Fruit fly (Drosophila melanogaster) whole organism, embryonic: Measurements from ENCODE around the gene CG14352.

Experiments used
- Antp ChIP-seq: fragments of 200-800 bp; sonication (Bioruptor generic); optimal IDR thresholded peaks from 3 replicates; lab custom pipeline; 2016; ENCODE audit warnings: missing biosample characterization, missing genetic modification characterization
- Atf6 ChIP-seq: fragments of 200-800 bp; sonication (Bioruptor generic); IDR thresholded peaks from 2 replicates; pipeline ENCODE4 v1.3.6; 2022; ENCODE audit warnings: missing biosample characterization, missing genetic modification characterization
- B-H1 ChIP-seq: fragments of 200-800 bp; sonication (Bioruptor generic); IDR thresholded peaks from 3 replicates; pipeline ENCODE4 v1.3.6; 2022; ENCODE audit warnings: missing biosample characterization, missing genetic modification characterization
- CG10431 ChIP-seq: fragments of 200-800 bp; sonication (Bioruptor generic); optimal IDR thresholded peaks from 3 replicates; lab custom pipeline; 2018; ENCODE audit warnings: missing biosample characterization, mild to moderate bottlenecking, missing genetic modification characterization
- CG10462 ChIP-seq: fragments of 200-800 bp; sonication (Bioruptor generic); optimal IDR thresholded peaks from 2 replicates; lab custom pipeline; 2016; ENCODE audit warnings: missing biosample characterization, missing genetic modification characterization
- CG10979 ChIP-seq: fragments of 200-800 bp; sonication (Bioruptor generic); optimal IDR thresholded peaks from 2 replicates; lab custom pipeline; 2018; ENCODE audit warnings: missing biosample characterization, mild to moderate bottlenecking, missing genetic modification characterization, moderate library complexity
- CG1233 ChIP-seq: fragments of 200-800 bp; sonication (Bioruptor generic); optimal IDR thresholded peaks from 4 replicates; lab custom pipeline; 2018; ENCODE audit warnings: missing biosample characterization, mild to moderate bottlenecking, missing genetic modification characterization
- CG12769 ChIP-seq: fragments of 200-800 bp; sonication (Bioruptor generic); optimal IDR thresholded peaks from 2 replicates; lab custom pipeline; 2019; ENCODE audit warnings: missing biosample characterization, mild to moderate bottlenecking, missing genetic modification characterization, moderate library complexity
- CG17568 ChIP-seq: fragments of 200-800 bp; sonication (Bioruptor generic); optimal IDR thresholded peaks from 2 replicates; lab custom pipeline; 2018; ENCODE audit warnings: missing biosample characterization, mild to moderate bottlenecking, missing genetic modification characterization, moderate library complexity
- CG18764 ChIP-seq: fragments of 200-800 bp; sonication (Bioruptor generic); optimal IDR thresholded peaks from 3 replicates; lab custom pipeline; 2016; ENCODE audit warnings: missing biosample characterization, missing genetic modification characterization
- CG2889 ChIP-seq: fragments of 200-800 bp; sonication (Bioruptor generic); IDR thresholded peaks from 3 replicates; pipeline ENCODE4 v1.3.6; 2022; ENCODE audit warnings: missing biosample characterization, missing genetic modification characterization
- CG3281 ChIP-seq: fragments of 200-800 bp; sonication (Bioruptor generic); optimal IDR thresholded peaks from 3 replicates; lab custom pipeline; 2017; ENCODE audit warnings: missing biosample characterization, mild to moderate bottlenecking, missing genetic modification characterization
- CG34376 ChIP-seq: fragments of 200-800 bp; sonication (Bioruptor generic); optimal IDR thresholded peaks from 2 replicates; lab custom pipeline; 2018; ENCODE audit warnings: missing biosample characterization, mild to moderate bottlenecking, missing genetic modification characterization
- CG3995 ChIP-seq: fragments of 200-800 bp; sonication (Bioruptor generic); optimal IDR thresholded peaks from 3 replicates; lab custom pipeline; 2016; ENCODE audit warnings: missing biosample characterization, missing genetic modification characterization
- CG5180 ChIP-seq: fragments of 200-800 bp; sonication (Bioruptor generic); optimal IDR thresholded peaks from 3 replicates; lab custom pipeline; 2017; ENCODE audit warnings: missing biosample characterization, missing genetic modification characterization, mild to moderate bottlenecking, moderate library complexity, missing genetic modification reagents
- CG6765 ChIP-seq: fragments of 200-800 bp; sonication (Bioruptor generic); optimal IDR thresholded peaks from 3 replicates; lab custom pipeline; 2017; ENCODE audit warnings: missing biosample characterization, mild to moderate bottlenecking, missing genetic modification characterization
- CG7839 ChIP-seq: fragments of 200-800 bp; sonication (Bioruptor generic); optimal IDR thresholded peaks from 3 replicates; lab custom pipeline; 2018; ENCODE audit warnings: missing biosample characterization, mild to moderate bottlenecking, missing genetic modification characterization, moderate library complexity
- CG7963 ChIP-seq: fragments of 200-800 bp; sonication (Bioruptor generic); IDR thresholded peaks from 3 replicates; pipeline ENCODE4 v1.3.6; 2022; ENCODE audit warnings: missing biosample characterization, missing genetic modification characterization; ENCODE audit not compliant: partially characterized antibody
- CG8290 ChIP-seq, 3 experiments: fragments of 200-800 bp; sonication (Bioruptor generic); optimal IDR thresholded peaks; 2 replicates each; lab custom pipeline; 2016 to 2019; ENCODE audit warnings: missing biosample characterization in 3 of 3, missing genetic modification characterization in 3 of 3, mild to moderate bottlenecking in 2 of 3, moderate library complexity in 1 of 3
- CG9727 ChIP-seq: fragments of 200-800 bp; sonication (Bioruptor generic); optimal IDR thresholded peaks from 3 replicates; lab custom pipeline; 2017; ENCODE audit warnings: missing biosample characterization, mild to moderate bottlenecking, missing genetic modification characterization
- D19A ChIP-seq: fragments of 200-800 bp; optimal IDR thresholded peaks from 3 replicates; lab custom pipeline; 2019; ENCODE audit warnings: missing biosample characterization, mild to moderate bottlenecking, missing genetic modification characterization, moderate library complexity
- Doc2 ChIP-seq: fragments of 200-800 bp; sonication (Bioruptor generic); IDR thresholded peaks from 2 replicates; pipeline ENCODE4 v1.3.6; 2022; ENCODE audit warnings: missing biosample characterization, missing genetic modification characterization
- ERR ChIP-seq: fragments of 200-800 bp; sonication (Bioruptor generic); optimal IDR thresholded peaks from 2 replicates; lab custom pipeline; 2016; ENCODE audit warnings: missing biosample characterization, missing genetic modification characterization
- Fer1 ChIP-seq: fragments of 200-800 bp; sonication (Bioruptor generic); optimal IDR thresholded peaks from 2 replicates; lab custom pipeline; 2017; ENCODE audit warnings: missing biosample characterization, mild to moderate bottlenecking, missing genetic modification characterization
- Hr3 ChIP-seq: fragments of 200-800 bp; sonication (Bioruptor generic); optimal IDR thresholded peaks from 3 replicates; lab custom pipeline; 2016; ENCODE audit warnings: missing biosample characterization, missing genetic modification characterization
- Lpt ChIP-seq: fragments of >200 bp; optimal IDR thresholded peaks from 2 replicates; lab custom pipeline; 2018; ENCODE audit warnings: missing biosample characterization, missing genetic modification characterization
- Meics ChIP-seq: fragments of 200-800 bp; sonication (Bioruptor generic); optimal IDR thresholded peaks from 2 replicates; lab custom pipeline; 2017; ENCODE audit warnings: missing biosample characterization, mild to moderate bottlenecking, missing genetic modification characterization
- Sox102F ChIP-seq: fragments of 200-800 bp; sonication (Bioruptor generic); optimal IDR thresholded peaks from 2 replicates; lab custom pipeline; 2018; ENCODE audit warnings: missing biosample characterization, mild to moderate bottlenecking, missing genetic modification characterization, moderate library complexity
- Sry-δ ChIP-seq: fragments of 200-800 bp; sonication (Bioruptor generic); optimal IDR thresholded peaks from 2 replicates; lab custom pipeline; 2016; ENCODE audit warnings: missing biosample characterization, missing genetic modification characterization
- al ChIP-seq: fragments of 200-800 bp; sonication (Bioruptor generic); IDR thresholded peaks from 2 replicates; pipeline ENCODE4 v1.3.6; 2022; ENCODE audit warnings: missing biosample characterization, missing genetic modification characterization
- ap ChIP-seq: fragments of 200-800 bp; sonication (Bioruptor generic); IDR thresholded peaks from 2 replicates; pipeline ENCODE4 v1.3.6; 2022; ENCODE audit warnings: missing biosample characterization, missing genetic modification characterization
- bbx ChIP-seq: fragments of 200-800 bp; sonication (Bioruptor generic); IDR thresholded peaks from 2 replicates; pipeline ENCODE4 v1.3.6; 2022; ENCODE audit warnings: missing biosample characterization, missing genetic modification characterization; ENCODE audit not compliant: partially characterized antibody
- btn ChIP-seq: fragments of 200-800 bp; sonication (Bioruptor generic); optimal IDR thresholded peaks from 2 replicates; lab custom pipeline; 2016; ENCODE audit warnings: missing biosample characterization, missing genetic modification characterization
- cad ChIP-seq: fragments of >200 bp; optimal IDR thresholded peaks from 2 replicates; lab custom pipeline; 2017; ENCODE audit warnings: missing biosample characterization, missing genetic modification characterization
- cg ChIP-seq: fragments of 200-800 bp; sonication (Bioruptor generic); optimal IDR thresholded peaks from 3 replicates; lab custom pipeline; 2019; ENCODE audit warnings: missing biosample characterization, mild to moderate bottlenecking, missing genetic modification characterization, moderate library complexity
- danr ChIP-seq: fragments of 200-800 bp; sonication (Bioruptor generic); IDR thresholded peaks from 2 replicates; pipeline ENCODE4 v1.3.6; 2022; ENCODE audit warnings: missing biosample characterization, missing genetic modification characterization
- dysf ChIP-seq: fragments of 200-800 bp; sonication (Bioruptor generic); IDR thresholded peaks from 3 replicates; pipeline ENCODE4 v1.3.6; 2022; ENCODE audit warnings: missing biosample characterization, missing genetic modification characterization
- eve ChIP-seq, 2 experiments: fragments of >200 bp; optimal IDR thresholded peaks; 2 replicates each; lab custom pipeline; 2017; ENCODE audit warnings: missing biosample characterization in 2 of 2, missing genetic modification characterization in 2 of 2
- fu2 ChIP-seq: fragments of 200-800 bp; sonication (Bioruptor generic); optimal IDR thresholded peaks from 2 replicates; lab custom pipeline; 2016; ENCODE audit warnings: missing biosample characterization, missing genetic modification characterization
- gcm2 ChIP-seq: fragments of 200-800 bp; sonication (Bioruptor generic); optimal IDR thresholded peaks from 2 replicates; lab custom pipeline; 2016; ENCODE audit warnings: missing biosample characterization, missing genetic modification characterization
- gt ChIP-seq: fragments of 200-800 bp; sonication (Bioruptor generic); IDR thresholded peaks from 2 replicates; pipeline ENCODE4 v1.3.6; 2022; ENCODE audit warnings: missing biosample characterization, missing genetic modification characterization
- kni ChIP-seq: fragments of 200-800 bp; sonication (Bioruptor generic); optimal IDR thresholded peaks from 3 replicates; lab custom pipeline; 2017; ENCODE audit warnings: mild to moderate bottlenecking, missing biosample characterization, missing genetic modification reagents, missing genetic modification characterization
- lab ChIP-seq: fragments of 200-800 bp; sonication (Bioruptor generic); optimal IDR thresholded peaks from 3 replicates; lab custom pipeline; 2017; ENCODE audit warnings: missing biosample characterization, missing genetic modification characterization, mild to moderate bottlenecking, moderate library complexity, missing genetic modification reagents
- luna ChIP-seq: fragments of 200-800 bp; sonication (Bioruptor generic); optimal IDR thresholded peaks from 2 replicates; lab custom pipeline; 2016; ENCODE audit warnings: missing biosample characterization, missing genetic modification characterization
- nmo ChIP-seq: fragments of 200-800 bp; sonication (Bioruptor generic); optimal IDR thresholded peaks from 2 replicates; lab custom pipeline; 2018; ENCODE audit warnings: missing biosample characterization, mild to moderate bottlenecking, missing genetic modification characterization, moderate library complexity
- sd ChIP-seq: fragments of 200-800 bp; sonication (Bioruptor generic); optimal IDR thresholded peaks from 3 replicates; lab custom pipeline; 2018; ENCODE audit warnings: missing biosample characterization, mild to moderate bottlenecking, missing genetic modification characterization, moderate library complexity
- sisA ChIP-seq: fragments of 200-800 bp; sonication (Bioruptor generic); IDR thresholded peaks from 2 replicates; pipeline ENCODE4 v1.3.6; 2022; ENCODE audit warnings: missing biosample characterization, missing genetic modification characterization
- slbo ChIP-seq: fragments of 200-800 bp; sonication (Bioruptor generic); IDR thresholded peaks from 2 replicates; pipeline ENCODE4 v1.3.6; 2022; ENCODE audit warnings: missing biosample characterization, missing genetic modification characterization
- sug ChIP-seq: fragments of 200-800 bp; optimal IDR thresholded peaks from 2 replicates; lab custom pipeline; 2019; ENCODE audit warnings: missing biosample characterization, mild to moderate bottlenecking, missing genetic modification characterization, moderate library complexity
- tgo ChIP-seq: fragments of 200-800 bp; sonication (Bioruptor generic); IDR thresholded peaks from 3 replicates; pipeline ENCODE4 v1.3.6; 2022; ENCODE audit warnings: missing biosample characterization, missing genetic modification characterization
- tna ChIP-seq: fragments of 200-800 bp; sonication (Bioruptor generic); IDR thresholded peaks from 2 replicates; pipeline ENCODE4 v1.3.6; 2022; ENCODE audit warnings: missing biosample characterization, missing genetic modification characterization; ENCODE audit not compliant: partially characterized antibody

The CG14352 gene

DNA sequence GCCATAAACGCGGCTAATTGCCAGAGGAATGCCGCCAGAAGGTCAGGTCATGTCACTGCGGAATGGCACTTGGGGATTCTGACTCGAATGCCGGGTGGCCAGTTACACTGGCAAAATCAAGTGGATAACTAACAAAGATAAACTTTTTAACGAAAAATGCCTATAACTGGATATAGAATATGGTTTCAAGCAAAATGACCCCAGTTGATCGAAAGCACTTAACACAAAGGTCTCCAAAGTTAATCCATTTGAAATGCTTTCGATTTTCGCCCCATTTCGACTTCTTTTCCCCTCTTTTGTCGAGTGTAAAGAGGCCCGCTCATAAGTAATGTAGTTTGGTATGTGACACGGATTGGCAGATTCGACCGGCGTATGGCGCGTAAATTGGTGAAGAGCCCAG lies 42.6 kb upstream of the CG14352 start (continued):
- TF ChIP-seq CG10462 (GFP tag; lab: Kevin White, UChicago) (no peak), ERR (GFP tag; lab: Kevin White, UChicago) (no peak), Meics (peak; percentile 2), CG7839 (tag; lab: Kevin White, UChicago) (peak; percentile 8), ap (GFP tag; lab: Robert Waterston, UW) (no peak), CG12769 (tag; lab: Kevin White, UChicago) (peak; percentile 7), eve (GFP tag; optimal IDR thresholded peaks at IDR 0.05; lab: Kevin White, UChicago) (no peak), bbx (GFP tag; lab: Robert Waterston, UW) (no peak), D19A (no peak), nmo (GFP tag; lab: Kevin White, UChicago) (peak; percentile 27), Fer1 (GFP tag; lab: Kevin White, UChicago) (peak; percentile 24), CG9727 (no peak), CG6765 (GFP tag; lab: Kevin White, UChicago) (no peak), CG2889 (GFP tag; lab: Robert Waterston, UW) (no peak), sug (tag; lab: Kevin White, UChicago) (no peak), cad (GFP tag; lab: Kevin White, UChicago) (no peak), dysf (GFP tag; lab: Robert Waterston, UW) (peak; percentile 47; the same call in 1 of the 3 replicates), CG3995 (GFP tag; lab: Kevin White, UChicago) (no peak), Atf6 (GFP tag; lab: Robert Waterston, UW) (no peak), Sox102F (GFP tag; lab: Kevin White, UChicago) (peak; percentile 43), lab (GFP tag; lab: Kevin White, UChicago) (peak; percentile 34), al (GFP tag; lab: Robert Waterston, UW) (no peak), kni (GFP tag; lab: Kevin White, UChicago) (no peak), Hr3 (GFP tag; lab: Kevin White, UChicago) (no peak), danr (no peak), CG10431 (GFP tag; lab: Kevin White, UChicago) (no peak), CG5180 (GFP tag; lab: Kevin White, UChicago) (no peak), CG34376 (GFP tag; lab: Kevin White, UChicago) (no peak), gcm2 (no peak), CG7963 (no peak), cg (GFP tag; lab: Kevin White, UChicago) (no peak), tgo (GFP tag; lab: Robert Waterston, UW) (peak; percentile 21; the same call in 1 of the 3 replicates), Doc2 (GFP tag; lab: Robert Waterston, UW) (no peak), btn (GFP tag; lab: Kevin White, UChicago) (no peak), luna (GFP tag; lab: Kevin White, UChicago) (no peak), sisA (peak; percentile 26; the same call in 1 of the 2 replicates), Sry-δ (GFP tag; lab: Kevin White, UChicago) (no peak), CG18764 (GFP tag; lab: Kevin White, UChicago) (no peak), Lpt (GFP tag; lab: Kevin White, UChicago) (no peak), CG1233 (GFP tag; lab: Kevin White, UChicago) (no peak), sd (tag; lab: Kevin White, UChicago) (peak; percentile 17), CG8290 (GFP tag; optimal IDR thresholded peaks at IDR 0.05; lab: Kevin White, UChicago) (no peak), CG8290 (tag; optimal IDR thresholded peaks at IDR 0.05; lab: Kevin White, UChicago) (peak in 1 of 2 experiments; percentile 20), slbo (GFP tag; lab: Robert Waterston, UW) (0 out of 2 replicates have a peak, but pooled peaks have one; percentile 10), CG3281 (GFP tag; lab: Kevin White, UChicago) (no peak), CG10979 (tag; lab: Kevin White, UChicago) (peak; percentile 11), gt (GFP tag; lab: Robert Waterston, UW) (no peak), Antp (GFP tag; lab: Kevin White, UChicago) (no peak), tna (GFP tag; lab: Robert Waterston, UW) (no peak), CG17568 (GFP tag; lab: Kevin White, UChicago) (no peak), fu2 (GFP tag; lab: Kevin White, UChicago) (no peak), B-H1 (no peak)
